Worm (Caenorhabditis elegans) whole organism, mixed stage, embryonic: ENCODE results near the gene fbxa-220.

Experiments
- bed-3 ChIP-seq: fragments of 200-800 bp; sonication (Bioruptor generic); optimal IDR thresholded peaks from 3 replicates; lab custom pipeline; 2018; ENCODE audit warnings: mild to moderate bottlenecking, missing genetic modification characterization, moderate library complexity, missing compliant biosample characterization
- blmp-1 ChIP-seq: fragments of 150-350 bp; optimal IDR thresholded peaks from 2 replicates; lab custom pipeline; 2014; ENCODE audit warnings: missing biosample characterization, missing genetic modification characterization
- ceh-43 ChIP-seq: fragments of 200-800 bp; sonication (Bioruptor generic); optimal IDR thresholded peaks from 2 replicates; lab custom pipeline; 2018; ENCODE audit warnings: mild to moderate bottlenecking, missing genetic modification characterization, moderate library complexity, missing compliant biosample characterization
- ces-1 ChIP-seq: fragments of 150-350 bp; optimal IDR thresholded peaks from 2 replicates; lab custom pipeline; 2014; ENCODE audit warnings: missing biosample characterization, missing genetic modification reagents, missing genetic modification characterization
- drap-1 ChIP-seq: fragments of 200-800 bp; sonication (Bioruptor generic); optimal IDR thresholded peaks from 3 replicates; lab custom pipeline; 2018; ENCODE audit warnings: mild to moderate bottlenecking, missing genetic modification characterization, missing compliant biosample characterization
- elt-3 ChIP-seq: fragments of 150-350 bp; optimal IDR thresholded peaks from 2 replicates; lab custom pipeline; 2014; ENCODE audit warnings: missing biosample characterization, missing genetic modification characterization
- lin-13 ChIP-seq: fragments of 150-350 bp; optimal IDR thresholded peaks from 2 replicates; lab custom pipeline; 2014; ENCODE audit warnings: missing biosample characterization, missing genetic modification characterization
- mls-2 ChIP-seq: sonication (generic microtip); optimal IDR thresholded peaks from 2 replicates; lab custom pipeline; 2016; ENCODE audit warnings: mild to moderate bottlenecking, missing genetic modification characterization, moderate library complexity, missing compliant biosample characterization
- nhr-12 ChIP-seq: fragments of 150-350 bp; optimal IDR thresholded peaks from 2 replicates; lab custom pipeline; 2014; ENCODE audit warnings: missing biosample characterization, missing genetic modification characterization
- nhr-237 ChIP-seq: fragments of 150-350 bp; optimal IDR thresholded peaks from 2 replicates; lab custom pipeline; 2014; ENCODE audit warnings: missing biosample characterization, missing genetic modification characterization
- snpc-4 ChIP-seq: fragments of 150-350 bp; optimal IDR thresholded peaks from 2 replicates; lab custom pipeline; 2014; ENCODE audit warnings: missing biosample characterization, missing genetic modification characterization
- tbx-8 ChIP-seq: fragments of 200-800 bp; sonication (Bioruptor generic); optimal IDR thresholded peaks from 2 replicates; lab custom pipeline; 2018; ENCODE audit warnings: mild to moderate bottlenecking, missing genetic modification characterization, moderate library complexity, missing compliant biosample characterization
- unc-39 ChIP-seq: fragments of 150-350 bp; optimal IDR thresholded peaks from 2 replicates; lab custom pipeline; 2014; ENCODE audit warnings: missing biosample characterization, missing genetic modification characterization
- ztf-11 ChIP-seq: fragments of 150-350 bp; optimal IDR thresholded peaks from 2 replicates; lab custom pipeline; 2014; ENCODE audit warnings: missing biosample characterization, missing genetic modification characterization

DNA sequence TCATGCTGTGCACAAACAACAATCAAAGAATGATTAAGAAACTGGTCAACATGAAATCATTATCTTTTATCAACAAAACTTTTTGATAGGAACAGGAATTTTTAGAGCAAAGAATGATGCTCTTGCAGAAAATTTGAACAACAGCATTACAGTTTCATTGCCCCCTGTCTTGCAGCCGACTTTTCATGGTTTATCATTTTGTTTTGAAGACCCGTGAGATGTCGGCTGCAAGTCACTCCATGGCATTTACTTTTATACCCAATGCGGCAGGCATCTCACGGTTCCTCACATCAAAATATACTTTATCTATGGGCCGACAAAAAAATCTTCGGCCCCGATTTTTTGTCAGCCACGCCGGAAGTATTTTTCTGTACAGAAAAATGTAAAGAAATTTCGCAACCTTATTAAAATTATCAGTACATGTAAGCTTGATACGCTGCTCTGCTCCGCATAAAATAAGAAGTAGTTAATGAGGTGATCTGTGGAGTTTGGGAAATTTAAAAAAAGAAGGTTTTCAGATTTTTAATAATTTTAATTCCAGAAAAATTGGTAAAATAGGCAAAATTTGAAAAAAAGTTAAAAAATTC lies 40.5 kb downstream of the fbxa-220 start:
- TF ChIP-seq unc-39 (tag; lab: Kevin White, UChicago) (no peak), snpc-4 (tag; lab: Kevin White, UChicago) (no peak), nhr-12 (no peak), lin-13 (no peak), mls-2 (tag; lab: Kevin White, UChicago) (no peak), ztf-11 (tag; lab: Kevin White, UChicago) (no peak), bed-3 (GFP tag; lab: Kevin White, UChicago) (no peak), ceh-43 (GFP tag; lab: Kevin White, UChicago) (no peak), blmp-1 (tag; lab: Kevin White, UChicago) (no peak), ces-1 (no peak), elt-3 (no peak), nhr-237 (no peak), tbx-8 (GFP tag; lab: Kevin White, UChicago) (no peak), drap-1 (GFP tag; lab: Kevin White, UChicago) (no peak)
